Worm (Caenorhabditis elegans): ENCODE measurements around the gene rog-1.

The rog-1 gene

ce11 chrII:1374889-1375288, at the start of gene rog-1:
Gene rog-1 (minus strand): TSS chrII:1374989.
- no peak for TF ChIP-seq nhr-19 (GFP tag; conservative IDR thresholded peaks at IDR 0.05)
- TF ChIP-seq skn-1 (tag; optimal IDR thresholded peaks at IDR 0.05) = no peak
- no peak for TF ChIP-seq tlp-1 (tag; optimal IDR thresholded peaks at IDR 0.05)
- TF ChIP-seq nhr-11 (tag; optimal IDR thresholded peaks at IDR 0.05) = no peak
- TF ChIP-seq nhr-84 (tag; optimal IDR thresholded peaks at IDR 0.05) = no peak
- no peak for TF ChIP-seq ztf-11 (tag; optimal IDR thresholded peaks at IDR 0.05)
- TF ChIP-seq unc-130 (tag; optimal IDR thresholded peaks at IDR 0.05) = no peak
- no peak for TF ChIP-seq ceh-90 (tag; optimal IDR thresholded peaks at IDR 0.05)
- no peak for TF ChIP-seq nhr-28 (tag; optimal IDR thresholded peaks at IDR 0.05)
- TF ChIP-seq blmp-1 (tag; optimal IDR thresholded peaks at IDR 0.05) = no peak
- no peak for TF ChIP-seq ces-1 (GFP tag; optimal IDR thresholded peaks at IDR 0.05)
- TF ChIP-seq sptf-1 (tag; optimal IDR thresholded peaks at IDR 0.05) = no peak
- no peak for TF ChIP-seq irx-1 (tag; optimal IDR thresholded peaks at IDR 0.05)

ce11 chrII:1423660-1424059, 48.9 kb upstream of the rog-1 start, which contains the start of gene Y51H7C.10:
Gene Y51H7C.10 (minus strand): TSS chrII:1423760.
- TF ChIP-seq efl-1 (optimal IDR thresholded peaks at IDR 0.05) = no peak
- TF ChIP-seq efl-1 (GFP tag; optimal IDR thresholded peaks at IDR 0.05 in 1 of 2) = peak in 1 of 2 experiments; percentile 33
- TF ChIP-seq lir-3 (tag; optimal IDR thresholded peaks at IDR 0.05; ENCODE audit: poor library complexity) = no peak
- TF ChIP-seq nhr-12 (tag; optimal IDR thresholded peaks at IDR 0.05) = no peak
- no peak for TF ChIP-seq skn-1 (tag; optimal IDR thresholded peaks at IDR 0.05)
- no peak for TF ChIP-seq snpc-4 (tag; optimal IDR thresholded peaks at IDR 0.05)

ce11 chrII:1420806-1421463, 46.1 kb upstream of the rog-1 start:
- TF ChIP-seq irx-1 (tag; optimal IDR thresholded peaks at IDR 0.05) (no peak), fkh-8 (tag; optimal IDR thresholded peaks at IDR 0.05) (no peak)

ce11 chrII:1419994-1420393, 45.2 kb upstream of the rog-1 start:
- TF ChIP-seq hlh-4 (tag; optimal IDR thresholded peaks at IDR 0.05) = no peak
- no peak for TF ChIP-seq efl-1 (optimal IDR thresholded peaks at IDR 0.05)
- TF ChIP-seq efl-1 (GFP tag; optimal IDR thresholded peaks at IDR 0.05 in 1 of 2) = peak in 1 of 2 experiments; percentile 86

ce11 chrII:1412359-1412907, 37.6 kb upstream of the rog-1 start, which contains the start of gene alkb-1:
Gene alkb-1 (plus strand): TSS chrII:1412409.
- TF ChIP-seq lir-3 (tag; optimal IDR thresholded peaks at IDR 0.05; ENCODE audit: poor library complexity) (no peak), nhr-90 (tag; optimal IDR thresholded peaks at IDR 0.05; ENCODE audit: poor library complexity) (no peak), egl-27 (tag; optimal IDR thresholded peaks at IDR 0.05) (no peak)

- TF ChIP-seq lsy-2 (tag; optimal IDR thresholded peaks at IDR 0.05) (no peak), snu-23 (GFP tag; optimal IDR thresholded peaks at IDR 0.05) (no peak), elt-3 (tag; optimal IDR thresholded peaks at IDR 0.05) (no peak), C04F5.9 (tag; optimal IDR thresholded peaks at IDR 0.05) (no peak), lir-3 (tag; optimal IDR thresholded peaks at IDR 0.05; ENCODE audit: poor library complexity) (no peak), F16B12.6 (tag; optimal IDR thresholded peaks at IDR 0.05) (no peak), aha-1 (tag; optimal IDR thresholded peaks at IDR 0.05) (no peak), nhr-77 (tag; optimal IDR thresholded peaks at IDR 0.05) (no peak), nhr-11 (tag; optimal IDR thresholded peaks at IDR 0.05) (no peak), efl-3 (GFP tag; optimal IDR thresholded peaks at IDR 0.05) (no peak), tlp-1 (tag; optimal IDR thresholded peaks at IDR 0.05) (no peak), ceh-90 (tag; optimal IDR thresholded peaks at IDR 0.05) (no peak), nhr-85 (tag) (no peak), ama-1 (optimal IDR thresholded peaks at IDR 0.05) (no peak), pag-3 (tag; optimal IDR thresholded peaks at IDR 0.05; ENCODE audit: borderline replicate concordance, insufficient read depth) (no peak)
Measured at ce11 chrII:1411372-1411771, 36.6 kb upstream of the rog-1 start, which contains the start of gene Y51H7C.9. Gene Y51H7C.9 (minus strand): TSS chrII:1411472.
